Worm (Caenorhabditis elegans) whole organism, L4/young adult: ENCODE data around the gene rsp-8.

Source experiments
- W03F9.2 ChIP-seq: fragments of 150-350 bp; optimal IDR thresholded peaks from 2 replicates; lab custom pipeline; 2014; ENCODE audit warnings: missing biosample characterization, missing genetic modification characterization
- dao-5 ChIP-seq: sonication (generic microtip); optimal IDR thresholded peaks from 2 replicates; lab custom pipeline; 2016; ENCODE audit warnings: missing genotype, missing genetic modification characterization, moderate library complexity, missing compliant biosample characterization
- him-1 ChIP-seq: sonication (generic microtip); optimal IDR thresholded peaks from 2 replicates; lab custom pipeline; 2016; ENCODE audit warnings: missing genotype, missing genetic modification reagents, missing genetic modification characterization, missing compliant biosample characterization

ce11 chrIII:11833449-11833848 lies 7.2 kb downstream of the rsp-8 start:
- TF ChIP-seq him-1 (tag; lab: Kevin White, UChicago): no peak
- no peak for TF ChIP-seq W03F9.2
- TF ChIP-seq dao-5 (tag; lab: Kevin White, UChicago): no peak
